Fruit fly (Drosophila melanogaster): ENCODE measurements around the gene CG10949.

The CG10949 gene

DNA sequence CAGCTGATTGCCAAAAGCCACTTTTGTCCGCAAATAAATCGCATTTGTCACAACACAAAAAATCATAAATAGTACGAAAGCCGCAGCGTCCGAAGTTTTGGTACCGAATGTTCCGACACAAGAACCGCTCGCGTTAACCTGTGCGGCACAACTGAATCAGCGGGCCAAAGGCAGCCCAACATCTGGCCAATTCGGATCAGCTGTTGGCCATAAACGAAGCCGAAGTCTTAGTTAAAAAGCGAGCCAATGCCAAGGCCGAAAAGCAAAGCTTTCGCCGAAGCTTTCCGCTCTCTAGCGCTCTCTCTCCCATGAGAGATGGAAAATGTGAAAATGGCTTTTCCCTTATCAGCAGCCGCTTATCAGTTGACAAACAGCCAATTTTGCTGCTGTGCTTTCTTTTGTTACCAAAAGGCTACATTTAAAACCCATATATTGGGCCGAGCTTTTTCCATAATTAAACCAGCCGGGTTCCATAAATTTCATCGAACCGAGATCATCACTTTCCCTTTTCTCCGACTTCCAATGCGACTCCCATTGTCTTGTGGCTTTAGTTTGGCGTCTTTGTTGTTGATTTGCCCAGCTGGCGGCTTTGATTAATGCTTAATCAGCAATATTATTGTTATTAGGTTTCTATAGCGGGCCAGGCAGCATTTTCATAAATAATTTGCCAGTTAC, 34.4 kb downstream of the CG10949 start, which contains the start of gene CG16798 (continued):
- TF ChIP-seq wor (GFP tag; IDR thresholded peaks at IDR 0.05) (no peak), exex (tag; optimal IDR thresholded peaks at IDR 0.05) (no peak), Neu2 (GFP tag; optimal IDR thresholded peaks at IDR 0.05; ENCODE audit: borderline replicate concordance) (no peak), chn (GFP tag; optimal IDR thresholded peaks at IDR 0.05) (no peak), row (GFP tag; IDR thresholded peaks at IDR 0.05) (no peak), CG6683 (GFP tag; optimal IDR thresholded peaks at IDR 0.05) (no peak), CG4282 (GFP tag; optimal IDR thresholded peaks at IDR 0.05) (no peak), trem (tag; optimal IDR thresholded peaks at IDR 0.05) (no peak), CG4820 (GFP tag; optimal IDR thresholded peaks at IDR 0.05) (no peak), corto (GFP tag; optimal IDR thresholded peaks at IDR 0.05) (no peak), CG9932 (GFP tag; IDR thresholded peaks at IDR 0.05) (0 out of 2 replicates have a peak, but pooled peaks have one; percentile 13), Jarid2 (GFP tag; optimal IDR thresholded peaks at IDR 0.05) (peak; percentile 68), p53 (GFP tag; optimal IDR thresholded peaks at IDR 0.05) (no peak), CG12659 (GFP tag; optimal IDR thresholded peaks at IDR 0.05) (no peak), CG6813 (GFP tag; optimal IDR thresholded peaks at IDR 0.05) (no peak), Dref (GFP tag; IDR thresholded peaks at IDR 0.05) (no peak), CG4617 (GFP tag; optimal IDR thresholded peaks at IDR 0.05; ENCODE audit: borderline replicate concordance) (no peak), knrl (GFP tag; IDR thresholded peaks at IDR 0.05; ENCODE audit: partially characterized antibody) (no peak), Rfx (GFP tag; IDR thresholded peaks at IDR 0.05) (no peak), kah (GFP tag; optimal IDR thresholded peaks at IDR 0.05) (no peak), CG4328 (GFP tag; optimal IDR thresholded peaks at IDR 0.05) (no peak), Vsx1 (GFP tag; optimal IDR thresholded peaks at IDR 0.05) (peak; percentile 40), Trl (optimal IDR thresholded peaks at IDR 0.05) (peak; percentile 38 to 54), Trl (GFP tag; optimal IDR thresholded peaks at IDR 0.05) (no peak), gce (GFP tag; IDR thresholded peaks at IDR 0.05) (no peak), ken (GFP tag; IDR thresholded peaks at IDR 0.05) (no peak), amos (GFP tag; IDR thresholded peaks at IDR 0.05; ENCODE audit: partially characterized antibody) (peak; percentile 26; the same call in 1 of the 2 replicates), pita (GFP tag; optimal IDR thresholded peaks at IDR 0.05) (no peak), Sry-δ (GFP tag; optimal IDR thresholded peaks at IDR 0.05) (no peak), jumu (GFP tag; optimal IDR thresholded peaks at IDR 0.05) (no peak), Hmr (GFP tag; optimal IDR thresholded peaks at IDR 0.05) (no peak), ci (GFP tag; IDR thresholded peaks at IDR 0.05) (no peak), chinmo (GFP tag; IDR thresholded peaks at IDR 0.05; ENCODE audit: partially characterized antibody) (peak; percentile 78; the same call in 3 of the 4 replicates), CG2202 (tag; optimal IDR thresholded peaks at IDR 0.05) (no peak), CoRest (tag; optimal IDR thresholded peaks at IDR 0.05) (no peak), Hr39 (optimal IDR thresholded peaks at IDR 0.05) (no peak), CG4404 (GFP tag; IDR thresholded peaks at IDR 0.05) (no peak), danr (GFP tag; IDR thresholded peaks at IDR 0.05) (no peak), dimm (GFP tag; IDR thresholded peaks at IDR 0.05) (no peak), CG10321 (GFP tag; IDR thresholded peaks at IDR 0.05) (no peak), CG12744 (GFP tag; optimal IDR thresholded peaks at IDR 0.05) (no peak), Nf-YB (GFP tag; optimal IDR thresholded peaks at IDR 0.05) (peak; percentile 38), Sin3A (optimal IDR thresholded peaks at IDR 0.05) (no peak), grn (GFP tag; optimal IDR thresholded peaks at IDR 0.05) (peak; percentile 19), her (GFP tag; optimal IDR thresholded peaks at IDR 0.05) (no peak), CG16815 (GFP tag; optimal IDR thresholded peaks at IDR 0.05) (no peak), CG10147 (GFP tag; optimal IDR thresholded peaks at IDR 0.05) (no peak), ase (GFP tag; IDR thresholded peaks at IDR 0.05) (no peak), CG5180 (GFP tag; optimal IDR thresholded peaks at IDR 0.05) (no peak), CG6254 (GFP tag; optimal IDR thresholded peaks at IDR 0.05) (no peak), CG17802 (tag; optimal IDR thresholded peaks at IDR 0.05) (no peak)
